Fruit fly (Drosophila melanogaster): ENCODE results near the gene CG14990.
A peak's percentile ranks its signal among the peaks of the same experiment; 100 is the strongest.

CG14990 gene

DNA sequence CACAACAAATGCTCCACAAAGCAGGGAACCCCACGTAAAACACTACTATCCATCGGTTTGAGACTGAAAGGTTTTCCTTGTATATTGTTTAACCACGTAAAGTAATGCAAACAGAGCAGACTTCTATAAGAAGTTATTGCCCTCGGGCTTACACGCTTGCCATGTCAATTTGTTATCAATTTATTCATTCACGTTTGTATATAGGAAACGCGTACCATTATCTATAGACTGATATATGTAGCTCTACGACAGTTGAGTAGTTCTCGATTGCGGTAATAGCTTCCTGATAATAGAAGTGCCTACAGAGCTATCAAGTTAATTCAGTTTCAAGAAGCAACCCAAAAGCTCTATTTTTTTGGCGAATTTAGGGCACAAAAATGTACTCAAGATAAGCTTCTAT lies 6.2 kb downstream of the CG14990 start (continued):
- TF ChIP-seq lab (GFP tag; optimal IDR thresholded peaks at IDR 0.05): peak; percentile 5
- TF ChIP-seq slp2 (GFP tag; optimal IDR thresholded peaks at IDR 0.05): no peak
- peak; percentile 29; the same call in 1 of the 2 replicates for TF ChIP-seq GATAe (GFP tag; conservative IDR thresholded peaks at IDR 0.05)
- TF ChIP-seq kni (GFP tag; optimal IDR thresholded peaks at IDR 0.05): peak; percentile 71
- TF ChIP-seq slbo (GFP tag; IDR thresholded peaks at IDR 0.05): no peak
- no peak for TF ChIP-seq CG34224 (GFP tag; IDR thresholded peaks at IDR 0.05; ENCODE audit: partially characterized antibody)
- no peak for TF ChIP-seq CG9215 (GFP tag; IDR thresholded peaks at IDR 0.05)
- no peak for TF ChIP-seq ind (GFP tag; optimal IDR thresholded peaks at IDR 0.05)
- peak; percentile 21 for TF ChIP-seq Med (GFP tag)
- no peak for TF ChIP-seq E2f2 (GFP tag; IDR thresholded peaks at IDR 0.05)
- no peak for TF ChIP-seq her (GFP tag; optimal IDR thresholded peaks at IDR 0.05)
- TF ChIP-seq esg (GFP tag; conservative IDR thresholded peaks at IDR 0.05): no peak
- no peak for TF ChIP-seq seq (GFP tag; IDR thresholded peaks at IDR 0.05)
- peak; percentile 1 for TF ChIP-seq sd (tag; optimal IDR thresholded peaks at IDR 0.05)
- TF ChIP-seq CG10147 (GFP tag; optimal IDR thresholded peaks at IDR 0.05): no peak
- no peak for TF ChIP-seq CG42726 (GFP tag; IDR thresholded peaks at IDR 0.05; ENCODE audit: partially characterized antibody)
- peak; percentile 32 for TF ChIP-seq grn (GFP tag; optimal IDR thresholded peaks at IDR 0.05)
- peak; percentile 73 for TF ChIP-seq sug (tag; optimal IDR thresholded peaks at IDR 0.05)
- TF ChIP-seq CG5180 (GFP tag; optimal IDR thresholded peaks at IDR 0.05): peak; percentile 20
- no peak for TF ChIP-seq CG8290 (GFP tag; optimal IDR thresholded peaks at IDR 0.05)
- TF ChIP-seq CG8290 (tag; optimal IDR thresholded peaks at IDR 0.05): peak in 1 of 2 experiments; percentile 28

DNA sequence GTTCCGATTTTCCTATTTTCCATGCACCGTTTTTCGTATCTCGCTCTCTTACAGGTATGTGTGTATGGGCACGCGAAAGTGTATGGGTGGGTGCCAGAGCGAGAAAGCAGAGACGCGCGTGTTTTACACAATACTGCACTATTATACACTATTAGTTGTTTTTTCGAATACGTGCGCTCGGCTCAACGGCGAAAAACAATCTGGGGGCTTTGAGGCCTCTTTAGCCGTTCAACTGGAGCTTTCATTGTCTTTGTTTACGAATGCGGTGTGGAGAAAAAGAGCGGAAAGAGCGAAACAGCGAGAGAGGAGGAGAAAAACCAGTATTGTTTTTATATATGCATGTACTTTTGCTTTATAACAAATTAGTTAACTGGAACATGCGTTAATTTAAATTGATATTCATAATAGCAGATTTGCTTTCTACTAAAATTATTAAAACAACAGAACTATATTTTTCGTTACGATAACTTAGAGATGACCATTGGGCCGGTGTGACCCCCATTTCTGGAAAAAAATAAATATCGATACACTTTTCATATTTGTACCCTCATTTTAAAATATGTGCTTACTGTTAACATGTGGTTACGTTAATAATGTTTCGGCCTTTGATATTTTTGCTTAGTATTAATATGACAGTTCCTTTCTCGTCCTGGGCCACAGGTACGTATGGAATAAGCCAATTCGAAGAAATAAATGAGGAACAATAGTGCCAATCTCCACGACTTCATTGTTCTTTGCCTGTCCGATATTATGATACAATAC lies 9.7 kb downstream of the CG14990 start, which contains the start of gene CG14995:
TSS of gene CG14995 (minus strand) at position 761 of the 762 bp plus-strand sequence.
- TF ChIP-seq tap (tag; optimal IDR thresholded peaks at IDR 0.05): peak; percentile 35
- no peak for TF ChIP-seq CG17361 (GFP tag; IDR thresholded peaks at IDR 0.05)
- no peak for TF ChIP-seq ash1 (GFP tag; optimal IDR thresholded peaks at IDR 0.05)
- TF ChIP-seq CG6254 (GFP tag; optimal IDR thresholded peaks at IDR 0.05): no peak
- TF ChIP-seq CG12236 (GFP tag; optimal IDR thresholded peaks at IDR 0.05): no peak
- no peak for TF ChIP-seq Chrac-16 (GFP tag; optimal IDR thresholded peaks at IDR 0.05)
- peak; percentile 5 for TF ChIP-seq CG10267 (tag; optimal IDR thresholded peaks at IDR 0.05)
- TF ChIP-seq Med (GFP tag): peak; percentile 69
- TF ChIP-seq wor (GFP tag; IDR thresholded peaks at IDR 0.05): no peak
- TF ChIP-seq br (optimal IDR thresholded peaks at IDR 0.05): no peak
- TF ChIP-seq Spps (tag; optimal IDR thresholded peaks at IDR 0.05): no peak
- 0 out of 2 replicates have a peak, but pooled peaks have one; percentile 15 for TF ChIP-seq sna (GFP tag; IDR thresholded peaks at IDR 0.05; ENCODE audit: partially characterized antibody)
- TF ChIP-seq abd-A (tag; optimal IDR thresholded peaks at IDR 0.05): peak; percentile 66
- TF ChIP-seq CG3163 (GFP tag; optimal IDR thresholded peaks at IDR 0.05): peak; percentile 31
- no peak for TF ChIP-seq z (GFP tag; IDR thresholded peaks at IDR 0.05)
- TF ChIP-seq emc (GFP tag; optimal IDR thresholded peaks at IDR 0.05): no peak
- TF ChIP-seq CG9609 (GFP tag; optimal IDR thresholded peaks at IDR 0.05): no peak
- TF ChIP-seq zfh2 (GFP tag; optimal IDR thresholded peaks at IDR 0.05): no peak
- TF ChIP-seq pfk (GFP tag; optimal IDR thresholded peaks at IDR 0.05): no peak
- no peak for TF ChIP-seq al (GFP tag; IDR thresholded peaks at IDR 0.05)
- no peak for TF ChIP-seq unpg (GFP tag; optimal IDR thresholded peaks at IDR 0.05)
- 0 out of 2 replicates have a peak, but pooled peaks have one; percentile 49 for TF ChIP-seq CG42726 (GFP tag; IDR thresholded peaks at IDR 0.05; ENCODE audit: partially characterized antibody)
- no peak for TF ChIP-seq CG31224 (GFP tag; IDR thresholded peaks at IDR 0.05)
- no peak for TF ChIP-seq CG14965 (GFP tag; optimal IDR thresholded peaks at IDR 0.05; ENCODE audit: borderline replicate concordance)
- no peak for TF ChIP-seq CG2875 (GFP tag; optimal IDR thresholded peaks at IDR 0.05)
- peak; percentile 84 for TF ChIP-seq Elba2 (GFP tag; optimal IDR thresholded peaks at IDR 0.05)
- TF ChIP-seq kah (GFP tag; optimal IDR thresholded peaks at IDR 0.05): peak; percentile 37
- TF ChIP-seq rib (GFP tag; IDR thresholded peaks at IDR 0.05): no peak
- no peak for TF ChIP-seq onecut (GFP tag; IDR thresholded peaks at IDR 0.05)
- TF ChIP-seq ara (GFP tag; IDR thresholded peaks at IDR 0.05): no peak
- no peak for TF ChIP-seq CG4360 (GFP tag; IDR thresholded peaks at IDR 0.05)

Data from whole organism, embryonic.